Worm (Caenorhabditis elegans): ENCODE data around the gene R08D7.4.

Gene R08D7.4

DNA sequence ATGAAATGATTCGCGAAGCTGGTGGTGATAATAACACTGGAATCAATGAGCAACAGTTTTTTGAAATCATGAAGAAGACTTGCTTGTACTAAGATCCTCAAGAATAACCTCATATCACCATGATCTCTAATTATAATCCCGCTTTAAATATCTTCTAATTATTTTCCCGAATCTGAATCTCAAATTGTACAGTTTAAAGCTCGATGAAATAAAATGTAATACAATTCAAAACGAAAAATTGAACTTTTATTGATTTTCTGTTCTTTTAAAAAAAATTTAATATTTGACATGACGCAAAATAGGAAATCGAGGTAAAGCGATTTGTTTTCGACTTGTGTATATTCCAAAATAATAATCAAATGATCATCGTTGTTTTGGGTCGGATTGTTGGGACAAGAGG lies 3.1 kb downstream of the R08D7.4 start (continued):
- TF ChIP-seq ztf-18 (tag; optimal IDR thresholded peaks at IDR 0.05) = peak; percentile 17
- no peak for TF ChIP-seq B0019.2 (GFP tag; conservative IDR thresholded peaks at IDR 0.05)
- TF ChIP-seq zfh-2 (GFP tag; conservative IDR thresholded peaks at IDR 0.05) = no peak
- 0 out of 2 replicates have a peak, but pooled peaks have one; percentile 7 for TF ChIP-seq Y79H2A.3 (GFP tag; conservative IDR thresholded peaks at IDR 0.05)
- no peak for TF ChIP-seq snpc-1.1 (tag; optimal IDR thresholded peaks at IDR 0.05; ENCODE audit: insufficient read depth)
- peak; percentile 23 for TF ChIP-seq F23B12.7 (tag; optimal IDR thresholded peaks at IDR 0.05; ENCODE audit: insufficient read depth)
- TF ChIP-seq let-526 (GFP tag; IDR thresholded peaks at IDR 0.05) = no peak
- TF ChIP-seq tbx-9 (tag; optimal IDR thresholded peaks at IDR 0.05; ENCODE audit: borderline replicate concordance) = no peak
- TF ChIP-seq akir-1 (GFP tag; optimal IDR thresholded peaks at IDR 0.05) = no peak
- TF ChIP-seq lin-40 (tag; optimal IDR thresholded peaks at IDR 0.05) = no peak
- TF ChIP-seq die-1 (tag; optimal IDR thresholded peaks at IDR 0.05) = peak; percentile 17
- no peak for TF ChIP-seq lir-1 (GFP tag; conservative IDR thresholded peaks at IDR 0.05)
- TF ChIP-seq dpff-1 (tag; optimal IDR thresholded peaks at IDR 0.05) = no peak
- TF ChIP-seq attf-6 (GFP tag; IDR thresholded peaks at IDR 0.05) = no peak
- TF ChIP-seq ceh-58 (GFP tag; IDR thresholded peaks at IDR 0.05) = no peak
- peak; percentile 41 for TF ChIP-seq ztf-26 (tag; optimal IDR thresholded peaks at IDR 0.05)
- TF ChIP-seq ztf-25 (GFP tag; IDR thresholded peaks at IDR 0.05) = no peak
- TF ChIP-seq him-1 (tag; optimal IDR thresholded peaks at IDR 0.05) = no peak
- no peak for TF ChIP-seq xnd-1 (tag; optimal IDR thresholded peaks at IDR 0.05)
- no peak for TF ChIP-seq F57A8.1 (GFP tag; optimal IDR thresholded peaks at IDR 0.05)
- TF ChIP-seq snpc-3.4 (tag; optimal IDR thresholded peaks at IDR 0.05) = no peak
- TF ChIP-seq attf-5 (GFP tag; optimal IDR thresholded peaks at IDR 0.05) = no peak
- peak; percentile 28 for TF ChIP-seq F10E7.11 (tag; optimal IDR thresholded peaks at IDR 0.05)
- no peak for TF ChIP-seq pha-4 (tag; optimal IDR thresholded peaks at IDR 0.05)
- no peak for TF ChIP-seq egrh-3 (GFP tag; IDR thresholded peaks at IDR 0.05)
- TF ChIP-seq B0035.1 (tag; optimal IDR thresholded peaks at IDR 0.05) = no peak
- peak in 1 of 2 experiments; percentile 54 for TF ChIP-seq let-607 (tag; optimal IDR thresholded peaks at IDR 0.05)
- TF ChIP-seq F49E8.2 (tag; optimal IDR thresholded peaks at IDR 0.05; ENCODE audit: insufficient read depth) = no peak
- peak; percentile 74; the same call in 1 of the 2 replicates for TF ChIP-seq ekl-4 (GFP tag; IDR thresholded peaks at IDR 0.05)
- peak; percentile 27 for TF ChIP-seq atf-7 (tag; optimal IDR thresholded peaks at IDR 0.05)
- no peak for TF ChIP-seq unc-62 (GFP tag; optimal IDR thresholded peaks at IDR 0.05)
- TF ChIP-seq T26A5.8 (tag; optimal IDR thresholded peaks at IDR 0.05) = no peak
- TF ChIP-seq bed-2 (GFP tag; IDR thresholded peaks at IDR 0.05) = no peak
- no peak for TF ChIP-seq rec-8 (tag; optimal IDR thresholded peaks at IDR 0.05)
- no peak for TF ChIP-seq lag-1 (GFP tag; IDR thresholded peaks at IDR 0.05)
- peak; percentile 25 for TF ChIP-seq hrde-1 (tag; optimal IDR thresholded peaks at IDR 0.05; ENCODE audit: borderline replicate concordance)
- TF ChIP-seq nfyb-1 (GFP tag; IDR thresholded peaks at IDR 0.05) = peak; percentile 50; the same call in 1 of the 2 replicates
- peak in 1 of 3 experiments; percentile 19 for TF ChIP-seq lin-35 (GFP tag; optimal IDR thresholded peaks at IDR 0.05)
- no peak for TF ChIP-seq gei-17 (GFP tag; optimal IDR thresholded peaks at IDR 0.05)
- no peak for TF ChIP-seq K12H6.12 (tag; optimal IDR thresholded peaks at IDR 0.05)
- no peak for TF ChIP-seq efl-1 (GFP tag; optimal IDR thresholded peaks at IDR 0.05)
- no peak for TF ChIP-seq nhr-90 (tag; optimal IDR thresholded peaks at IDR 0.05)
- TF ChIP-seq nfya-1 (tag; optimal IDR thresholded peaks at IDR 0.05; ENCODE audit: borderline replicate concordance, insufficient read depth) = no peak
- TF ChIP-seq F55B11.4 (tag; optimal IDR thresholded peaks at IDR 0.05; ENCODE audit: borderline replicate concordance, insufficient read depth) = no peak
- no peak for TF ChIP-seq madf-8 (GFP tag; conservative IDR thresholded peaks at IDR 0.05)
- TF ChIP-seq bed-1 (GFP tag; IDR thresholded peaks at IDR 0.05) = no peak
- peak; percentile 38; the same call in 1 of the 2 replicates for TF ChIP-seq Y53G8AR.9 (GFP tag; conservative IDR thresholded peaks at IDR 0.05)

Measured in whole organism, young adult.